Worm (Caenorhabditis elegans) whole organism, late embryonic: Measurements from ENCODE around the gene ugt-34.
A peak's percentile ranks its signal among the peaks of the same experiment; 100 is the strongest.

Experiments used
- C38D4.7 ChIP-seq: fragments of 200-800 bp; sonication (Bioruptor generic); optimal IDR thresholded peaks from 2 replicates; lab custom pipeline; 2018; ENCODE audit warnings: mild to moderate bottlenecking, missing genetic modification characterization, moderate library complexity, missing compliant biosample characterization
- F13H6.1 ChIP-seq: sonication (generic microtip); optimal IDR thresholded peaks from 2 replicates; lab custom pipeline; 2016; ENCODE audit warnings: missing genetic modification characterization, missing compliant biosample characterization
- K02D7.2 ChIP-seq: sonication (generic microtip); optimal IDR thresholded peaks from 2 replicates; lab custom pipeline; 2017; ENCODE audit warnings: mild to moderate bottlenecking, missing genetic modification characterization, missing compliant biosample characterization
- ahr-1 ChIP-seq: sonication (generic microtip); optimal IDR thresholded peaks from 2 replicates; lab custom pipeline; 2016; ENCODE audit warnings: missing genetic modification characterization, missing compliant biosample characterization
- ceh-2 ChIP-seq: sonication (generic microtip); optimal IDR thresholded peaks from 2 replicates; lab custom pipeline; 2016; ENCODE audit warnings: missing genotype, missing genetic modification characterization, missing compliant biosample characterization
- ceh-22 ChIP-seq: sonication (generic microtip); optimal IDR thresholded peaks from 2 replicates; lab custom pipeline; 2017; ENCODE audit warnings: missing biosample characterization, missing genetic modification characterization
- ceh-30 ChIP-seq: fragments of 150-350 bp; optimal IDR thresholded peaks from 2 replicates; lab custom pipeline; 2014; ENCODE audit warnings: missing biosample characterization, missing genetic modification characterization
- ceh-31 ChIP-seq: sonication (generic microtip); optimal IDR thresholded peaks from 2 replicates; lab custom pipeline; 2016; ENCODE audit warnings: missing genetic modification characterization, missing compliant biosample characterization
- ceh-45 ChIP-seq: fragments of 200-800 bp; sonication (Bioruptor generic); IDR thresholded peaks from 2 replicates; pipeline ENCODE4 v1.3.6; 2022; ENCODE audit warnings: missing genetic modification reagents, missing genetic modification characterization, missing compliant biosample characterization
- ceh-9 ChIP-seq: sonication (generic microtip); optimal IDR thresholded peaks from 2 replicates; lab custom pipeline; 2016; ENCODE audit warnings: mild to moderate bottlenecking, missing genetic modification characterization, inconsistent platforms, missing compliant biosample characterization
- che-1 ChIP-seq: sonication (generic microtip); optimal IDR thresholded peaks from 2 replicates; lab custom pipeline; 2016; ENCODE audit warnings: mild to moderate bottlenecking, missing genetic modification characterization, missing compliant biosample characterization
- dmd-4 ChIP-seq: sonication (generic microtip); optimal IDR thresholded peaks from 2 replicates; lab custom pipeline; 2016; ENCODE audit warnings: borderline replicate concordance, missing genetic modification characterization, missing compliant biosample characterization
- elt-4 ChIP-seq: sonication (generic microtip); optimal IDR thresholded peaks from 2 replicates; lab custom pipeline; 2016; ENCODE audit warnings: missing genetic modification characterization, missing compliant biosample characterization
- fkh-6 ChIP-seq: sonication (generic microtip); optimal IDR thresholded peaks from 2 replicates; lab custom pipeline; 2016; ENCODE audit warnings: missing genetic modification characterization, missing compliant biosample characterization
- hlh-13 ChIP-seq: fragments of 200-800 bp; sonication (Bioruptor generic); optimal IDR thresholded peaks from 2 replicates; lab custom pipeline; 2018; ENCODE audit warnings: mild to moderate bottlenecking, missing genetic modification characterization, missing compliant biosample characterization
- hlh-15 ChIP-seq: sonication (generic microtip); optimal IDR thresholded peaks from 2 replicates; lab custom pipeline; 2016; ENCODE audit warnings: missing genetic modification characterization, missing compliant biosample characterization
- lim-6 ChIP-seq: sonication (generic microtip); optimal IDR thresholded peaks from 2 replicates; lab custom pipeline; 2016; ENCODE audit warnings: missing genetic modification characterization, missing compliant biosample characterization
- lin-11 ChIP-seq: fragments of 200-800 bp; sonication (Bioruptor generic); optimal IDR thresholded peaks from 2 replicates; lab custom pipeline; 2018; ENCODE audit warnings: mild to moderate bottlenecking, missing genetic modification characterization, missing compliant biosample characterization
- madf-2 ChIP-seq: sonication (generic microtip); optimal IDR thresholded peaks from 2 replicates; lab custom pipeline; 2017; ENCODE audit warnings: missing genetic modification characterization, missing compliant biosample characterization
- nfya-1 ChIP-seq: sonication (generic microtip); optimal IDR thresholded peaks from 2 replicates; lab custom pipeline; 2017; ENCODE audit warnings: missing genetic modification characterization, mild to moderate bottlenecking, missing compliant biosample characterization, antibody characterized with exemption, moderate library complexity
- pax-1 ChIP-seq: fragments of 150-350 bp; optimal IDR thresholded peaks from 2 replicates; lab custom pipeline; 2014; ENCODE audit warnings: missing biosample characterization, missing genetic modification characterization
- pqm-1 ChIP-seq: sonication (generic microtip); optimal IDR thresholded peaks from 2 replicates; lab custom pipeline; 2016; ENCODE audit warnings: missing genetic modification characterization, missing compliant biosample characterization
- pros-1 ChIP-seq: fragments of 150-350 bp; optimal IDR thresholded peaks from 2 replicates; lab custom pipeline; 2014; ENCODE audit warnings: missing biosample characterization, missing genetic modification reagents, missing genetic modification characterization
- sdc-2 ChIP-seq: sonication (generic microtip); optimal IDR thresholded peaks from 2 replicates; lab custom pipeline; 2016; ENCODE audit warnings: missing genotype, missing genetic modification characterization, missing compliant biosample characterization
- sox-4 ChIP-seq: sonication (generic microtip); optimal IDR thresholded peaks from 2 replicates; lab custom pipeline; 2017; ENCODE audit warnings: mild to moderate bottlenecking, missing genetic modification characterization, inconsistent platforms, missing compliant biosample characterization
- syd-9 ChIP-seq: sonication (generic microtip); optimal IDR thresholded peaks from 2 replicates; lab custom pipeline; 2016; ENCODE audit warnings: mild to moderate bottlenecking, missing genetic modification characterization, moderate library complexity, missing compliant biosample characterization
- unc-42 ChIP-seq: sonication (generic microtip); optimal IDR thresholded peaks from 2 replicates; lab custom pipeline; 2016; ENCODE audit warnings: missing genotype, missing genetic modification characterization, missing compliant biosample characterization
- unc-55 ChIP-seq: sonication (generic microtip); optimal IDR thresholded peaks from 2 replicates; lab custom pipeline; 2017; ENCODE audit warnings: missing biosample characterization, missing genetic modification reagents, missing genetic modification characterization
- unc-86 ChIP-seq: sonication (generic microtip); optimal IDR thresholded peaks from 2 replicates; lab custom pipeline; 2016; ENCODE audit warnings: missing genetic modification characterization, missing compliant biosample characterization

ugt-34 gene

DNA sequence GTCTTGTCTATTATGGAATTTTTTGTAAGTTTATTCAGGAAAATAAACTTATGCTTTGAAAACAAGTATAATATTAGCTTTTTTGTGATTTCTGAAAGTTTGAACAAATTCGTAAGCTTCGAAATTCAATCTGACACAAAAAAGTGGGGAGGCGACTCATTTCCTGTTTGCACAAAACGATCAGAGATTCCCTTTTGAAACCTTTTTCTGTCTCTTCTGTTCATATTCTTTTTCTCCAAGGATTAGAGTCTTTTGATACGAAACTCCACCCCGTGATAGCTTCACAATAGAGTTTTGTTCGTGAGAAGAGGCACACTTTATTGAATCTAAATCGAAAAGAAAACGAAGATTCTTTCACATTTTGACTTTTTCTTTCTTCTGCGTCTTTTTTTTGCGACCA, 15.8 kb downstream of the ugt-34 start:
- no peak for TF ChIP-seq ceh-2 (tag; lab: Kevin White, UChicago)
- TF ChIP-seq unc-42 (tag; lab: Kevin White, UChicago): peak; percentile 52
- TF ChIP-seq, all 69 proteins: peak for 1

DNA sequence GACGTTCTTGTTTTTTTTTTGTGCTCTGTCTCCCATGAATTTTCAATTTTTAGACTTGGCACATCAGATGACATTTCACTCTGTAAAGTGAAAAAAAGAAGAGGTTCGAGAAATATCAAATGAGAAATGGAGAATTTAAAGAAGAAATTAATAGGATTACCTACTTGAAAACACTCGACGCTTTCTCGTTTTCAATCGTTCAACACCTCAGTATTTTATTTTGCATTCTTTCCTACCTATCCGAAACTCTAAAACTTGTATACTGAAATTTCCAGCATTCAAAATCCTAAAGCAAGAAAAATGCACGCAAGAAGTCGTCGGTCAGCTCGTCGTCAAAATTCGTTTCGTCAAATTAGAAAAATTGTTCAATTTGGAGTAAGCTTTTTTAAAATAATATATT, 21.1 kb downstream of the ugt-34 start, which contains the start of gene kvs-2:
Gene kvs-2, plus strand, starts transcription at position 301 of the 400 bp plus-strand sequence.
- no peak for TF ChIP-seq che-1 (tag; lab: Kevin White, UChicago)
- no peak for TF ChIP-seq pros-1 (tag; lab: Kevin White, UChicago)
- no peak for TF ChIP-seq madf-2 (tag; lab: Kevin White, UChicago)

DNA sequence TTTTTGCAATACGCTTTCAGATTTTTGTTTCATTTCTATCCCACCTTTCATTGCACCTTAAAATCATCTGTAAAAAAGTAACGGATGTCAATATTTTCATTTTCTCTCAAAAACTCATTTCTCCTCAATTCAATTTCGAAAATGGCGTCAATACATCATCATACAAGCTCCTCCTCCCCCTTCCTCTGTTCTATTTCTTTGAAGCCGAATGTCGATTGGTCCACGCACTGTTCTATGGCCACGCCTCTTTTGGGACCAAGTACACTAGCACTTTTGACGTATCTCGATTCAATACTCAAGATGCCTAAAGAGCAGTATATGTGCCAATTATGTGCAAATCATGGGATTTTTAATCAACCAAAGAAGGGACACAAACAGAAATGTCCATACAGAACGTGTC, 24.0 kb downstream of the ugt-34 start, which contains the start of gene mab-23:
Gene mab-23, plus strand, starts transcription at position 301 of the 400 bp plus-strand sequence.
- TF ChIP-seq F13H6.1: no peak
- TF ChIP-seq unc-42 (tag; lab: Kevin White, UChicago): no peak
- TF ChIP-seq unc-55: no peak
- TF ChIP-seq lin-11 (tag; lab: Kevin White, UChicago): no peak
- TF ChIP-seq elt-4 (tag; lab: Kevin White, UChicago): no peak
- no peak for TF ChIP-seq dmd-4 (tag; lab: Kevin White, UChicago)
- TF ChIP-seq ceh-31 (tag; lab: Kevin White, UChicago): no peak
- no peak for TF ChIP-seq sdc-2 (tag; lab: Kevin White, UChicago)
- TF ChIP-seq sox-4 (tag; lab: Kevin White, UChicago): no peak
- TF ChIP-seq nfya-1 (tag; lab: Kevin White, UChicago): no peak
- no peak for TF ChIP-seq pax-1 (tag; lab: Kevin White, UChicago)
- no peak for TF ChIP-seq C38D4.7 (GFP tag; lab: Kevin White, UChicago)
- TF ChIP-seq K02D7.2 (tag; lab: Kevin White, UChicago): no peak
- no peak for TF ChIP-seq ceh-9 (tag; lab: Kevin White, UChicago)
- TF ChIP-seq unc-86: no peak
- no peak for TF ChIP-seq lim-6
- TF ChIP-seq syd-9 (tag; lab: Kevin White, UChicago): no peak
- TF ChIP-seq ceh-22 (tag; lab: Kevin White, UChicago): no peak
- TF ChIP-seq, all 69 proteins: peak for 0

DNA sequence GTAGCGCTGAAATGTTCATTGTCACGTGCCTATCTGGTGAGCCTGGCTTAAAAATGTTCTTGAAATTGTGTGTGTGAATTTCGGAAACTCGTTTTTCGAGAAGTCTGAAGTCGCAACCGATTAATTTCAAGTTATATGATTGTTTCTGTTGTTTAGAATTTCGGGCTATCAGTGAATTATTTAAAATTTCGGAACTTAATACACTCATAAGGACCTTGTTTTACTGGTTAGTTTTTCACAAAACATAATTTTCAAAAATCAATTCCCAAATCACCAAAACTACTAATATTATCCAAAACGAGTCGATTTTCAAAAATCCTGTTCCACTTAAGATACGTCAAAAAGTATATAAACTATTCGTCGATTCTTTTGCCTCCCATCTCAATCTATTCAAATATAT, 26.3 kb downstream of the ugt-34 start:
- TF ChIP-seq ceh-45 (GFP tag; lab: Robert Waterston, UW) (no peak), pqm-1 (tag; lab: Kevin White, UChicago) (no peak), ceh-30 (no peak), hlh-15 (tag; lab: Kevin White, UChicago) (no peak), ahr-1 (tag; lab: Kevin White, UChicago) (no peak), unc-55 (no peak), madf-2 (tag; lab: Kevin White, UChicago) (no peak), ceh-9 (tag; lab: Kevin White, UChicago) (no peak), F13H6.1 (no peak)

ce11 chrV:10615496-10615895, 41.3 kb downstream of the ugt-34 start, which contains the start of gene H09F14.1:
Gene H09F14.1 (minus strand): TSS chrV:10615596.
- no peak for TF ChIP-seq hlh-13
- no peak for TF ChIP-seq sox-4 (tag; lab: Kevin White, UChicago)
- TF ChIP-seq sdc-2 (tag; lab: Kevin White, UChicago): no peak
- TF ChIP-seq fkh-6: no peak
- no peak for TF ChIP-seq C38D4.7 (GFP tag; lab: Kevin White, UChicago)
- no peak for TF ChIP-seq pax-1 (tag; lab: Kevin White, UChicago)
- TF ChIP-seq pqm-1 (tag; lab: Kevin White, UChicago): no peak
- TF ChIP-seq, all 69 proteins: peak for 0
